Fruit fly (Drosophila melanogaster): Measurements from ENCODE around the gene SH3PX1.

The SH3PX1 gene

DNA sequence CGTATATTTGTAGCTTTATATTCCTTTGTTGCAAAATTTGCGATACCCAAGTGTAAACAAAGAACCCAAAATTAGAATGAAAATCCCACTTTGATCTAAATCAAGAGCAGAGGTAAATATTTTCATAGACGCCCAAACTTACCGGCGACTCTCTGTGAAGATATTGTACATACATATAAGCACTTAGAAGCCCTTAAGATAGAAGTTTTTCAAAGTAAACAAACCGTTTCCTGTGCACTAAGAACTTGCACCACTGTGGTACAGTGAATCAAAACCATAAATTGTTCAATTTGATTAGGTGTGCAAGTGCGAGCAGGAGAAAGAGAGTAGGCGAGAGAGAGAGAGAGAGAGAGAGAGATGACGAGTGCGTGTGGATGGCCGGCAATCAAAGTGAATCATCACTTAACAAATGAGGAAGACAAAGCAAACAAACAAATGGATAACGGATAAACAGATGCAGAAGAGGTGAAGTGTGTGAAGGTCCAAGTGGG is 35.6 kb downstream of the SH3PX1 start (continued):
- 0 out of 3 replicates have a peak, but pooled peaks have one; percentile 20 for TF ChIP-seq knrl (GFP tag; IDR thresholded peaks at IDR 0.05; ENCODE audit: partially characterized antibody)
- no peak for TF ChIP-seq CG2120 (GFP tag; optimal IDR thresholded peaks at IDR 0.05)
- TF ChIP-seq h (optimal IDR thresholded peaks at IDR 0.05): no peak
- no peak for TF ChIP-seq usp (GFP tag; optimal IDR thresholded peaks at IDR 0.05)
- no peak for TF ChIP-seq CG1602 (GFP tag; optimal IDR thresholded peaks at IDR 0.05)
- 0 out of 3 replicates have a peak, but pooled peaks have one; percentile 40 for TF ChIP-seq CG6791 (GFP tag; IDR thresholded peaks at IDR 0.05; ENCODE audit: partially characterized antibody)
- TF ChIP-seq disco-r (GFP tag; optimal IDR thresholded peaks at IDR 0.05): no peak
- TF ChIP-seq Dll (GFP tag; IDR thresholded peaks at IDR 0.05; ENCODE audit: partially characterized antibody): 0 out of 4 replicates have a peak, but pooled peaks have one; percentile 10
- TF ChIP-seq sisA (GFP tag; IDR thresholded peaks at IDR 0.05): no peak
- peak; percentile 30 for TF ChIP-seq HLHmδ (GFP tag; optimal IDR thresholded peaks at IDR 0.05)
- TF ChIP-seq seq (GFP tag; IDR thresholded peaks at IDR 0.05): no peak
- TF ChIP-seq gro (GFP tag; optimal IDR thresholded peaks at IDR 0.05): peak; percentile 14
- no peak for TF ChIP-seq CG17568 (GFP tag; optimal IDR thresholded peaks at IDR 0.05)
- no peak for TF ChIP-seq phol (tag; optimal IDR thresholded peaks at IDR 0.05)
- no peak for TF ChIP-seq Ptx1 (GFP tag; IDR thresholded peaks at IDR 0.05)
- no peak for TF ChIP-seq scrt (GFP tag; optimal IDR thresholded peaks at IDR 0.05)
- peak; percentile 50 for TF ChIP-seq Vsx1 (GFP tag; optimal IDR thresholded peaks at IDR 0.05)
- peak in 1 of 2 experiments; percentile 54 for TF ChIP-seq Eip74EF (GFP tag; optimal IDR thresholded peaks at IDR 0.05)
- peak; percentile 3 for TF ChIP-seq NfI (GFP tag; optimal IDR thresholded peaks at IDR 0.05)
- no peak for TF ChIP-seq bbx (GFP tag; IDR thresholded peaks at IDR 0.05; ENCODE audit: partially characterized antibody)
- TF ChIP-seq gfzf (GFP tag; optimal IDR thresholded peaks at IDR 0.05): no peak
- TF ChIP-seq CG7745 (tag; optimal IDR thresholded peaks at IDR 0.05): peak; percentile 28
- TF ChIP-seq CG12299 (tag; optimal IDR thresholded peaks at IDR 0.05): no peak
- no peak for TF ChIP-seq gt (GFP tag; IDR thresholded peaks at IDR 0.05)
- peak in 1 of 2 experiments; percentile 42 for TF ChIP-seq tll (GFP tag; optimal IDR thresholded peaks at IDR 0.05)
- no peak for TF ChIP-seq CG13624 (GFP tag; optimal IDR thresholded peaks at IDR 0.05)
- 0 out of 3 replicates have a peak, but pooled peaks have one; percentile 35 for TF ChIP-seq CG17361 (GFP tag; IDR thresholded peaks at IDR 0.05)
- TF ChIP-seq ATbp (GFP tag; optimal IDR thresholded peaks at IDR 0.05): peak; percentile 41
- peak; percentile 4 to 14 for TF ChIP-seq bsh (GFP tag; optimal IDR thresholded peaks at IDR 0.05)
- no peak for TF ChIP-seq Hr39 (optimal IDR thresholded peaks at IDR 0.05)
- peak; percentile 28 for TF ChIP-seq CG2712 (tag; optimal IDR thresholded peaks at IDR 0.05)
- TF ChIP-seq nerfin-1 (tag; optimal IDR thresholded peaks at IDR 0.05): peak; percentile 9
- peak; percentile 16 for TF ChIP-seq CG4707 (GFP tag; optimal IDR thresholded peaks at IDR 0.05)
- no peak for TF ChIP-seq CG7372 (GFP tag; IDR thresholded peaks at IDR 0.05)
- no peak for TF ChIP-seq Usf (GFP tag; optimal IDR thresholded peaks at IDR 0.05)
- no peak for TF ChIP-seq CG32532 (GFP tag; IDR thresholded peaks at IDR 0.05)
- peak; percentile 63 for TF ChIP-seq Med (GFP tag)
- no peak for TF ChIP-seq CG17802 (tag; optimal IDR thresholded peaks at IDR 0.05)
- TF ChIP-seq CG3995 (GFP tag; optimal IDR thresholded peaks at IDR 0.05): no peak
- TF ChIP-seq CHES-1-like (GFP tag; optimal IDR thresholded peaks at IDR 0.05): no peak
- no peak for TF ChIP-seq jing (GFP tag; optimal IDR thresholded peaks at IDR 0.05)
- peak; percentile 68 for TF ChIP-seq CG8388 (GFP tag; optimal IDR thresholded peaks at IDR 0.05)
- no peak for TF ChIP-seq Meics (GFP tag; optimal IDR thresholded peaks at IDR 0.05)
- TF ChIP-seq CG15696 (tag; optimal IDR thresholded peaks at IDR 0.05): no peak
- peak; percentile 53 for TF ChIP-seq CG4282 (GFP tag; optimal IDR thresholded peaks at IDR 0.05)
- peak; percentile 35 for TF ChIP-seq CG18262 (tag; optimal IDR thresholded peaks at IDR 0.05)
- TF ChIP-seq Hand (GFP tag; optimal IDR thresholded peaks at IDR 0.05): no peak
- no peak for TF ChIP-seq CG13287 (GFP tag; IDR thresholded peaks at IDR 0.05; ENCODE audit: partially characterized antibody)
- TF ChIP-seq CG1832 (GFP tag; optimal IDR thresholded peaks at IDR 0.05): peak; percentile 69

All from whole organism, embryonic.